Fruit fly (Drosophila melanogaster) whole organism, embryonic: ENCODE measurements around the gene CG9626.

ENCODE experiments used
- CG10267 ChIP-seq: fragments of 200-800 bp; sonication (Bioruptor generic); optimal IDR thresholded peaks from 2 replicates; lab custom pipeline; 2018; ENCODE audit warnings: missing biosample characterization, mild to moderate bottlenecking, missing genetic modification characterization, moderate library complexity
- CG10274 ChIP-seq: fragments of 200-800 bp; sonication (Bioruptor generic); optimal IDR thresholded peaks from 3 replicates; lab custom pipeline; 2017; ENCODE audit warnings: missing biosample characterization, mild to moderate bottlenecking, missing genetic modification characterization
- CG11723 ChIP-seq: fragments of 200-800 bp; sonication (Bioruptor generic); optimal IDR thresholded peaks from 2 replicates; lab custom pipeline; 2017; ENCODE audit warnings: missing biosample characterization, mild to moderate bottlenecking, missing genetic modification characterization
- CG13123 ChIP-seq: fragments of 200-800 bp; sonication (Bioruptor generic); optimal IDR thresholded peaks from 2 replicates; lab custom pipeline; 2016; ENCODE audit warnings: missing biosample characterization, missing genetic modification characterization
- CG14050 ChIP-seq: fragments of 200-800 bp; sonication (Bioruptor generic); IDR thresholded peaks from 3 replicates; pipeline ENCODE4 v1.3.6; 2022; ENCODE audit warnings: missing biosample characterization, missing genetic modification characterization
- CG15269 ChIP-seq: fragments of 200-800 bp; sonication (Bioruptor generic); optimal IDR thresholded peaks from 2 replicates; lab custom pipeline; 2018; ENCODE audit warnings: missing biosample characterization, mild to moderate bottlenecking, missing genetic modification characterization, moderate library complexity
- CG1647 ChIP-seq: fragments of 200-800 bp; sonication (Bioruptor generic); optimal IDR thresholded peaks from 3 replicates; lab custom pipeline; 2016; ENCODE audit warnings: missing biosample characterization, missing genetic modification characterization
- CG16779 ChIP-seq: fragments of 200-800 bp; sonication (Bioruptor generic); IDR thresholded peaks from 2 replicates; pipeline ENCODE4 v1.3.6; 2022; ENCODE audit warnings: missing biosample characterization, missing genetic modification characterization
- CG18619 ChIP-seq: fragments of 200-800 bp; sonication (Bioruptor generic); optimal IDR thresholded peaks from 3 replicates; lab custom pipeline; 2017; ENCODE audit warnings: missing biosample characterization, mild to moderate bottlenecking, missing genetic modification characterization
- CG2129 ChIP-seq: fragments of 200-800 bp; sonication (Bioruptor generic); IDR thresholded peaks from 2 replicates; pipeline ENCODE4 v1.3.6; 2022; ENCODE audit warnings: missing biosample characterization, missing genetic modification characterization; ENCODE audit not compliant: partially characterized antibody
- CG31224 ChIP-seq: fragments of 200-800 bp; sonication (Bioruptor generic); IDR thresholded peaks from 2 replicates; pipeline ENCODE4 v1.3.6; 2022; ENCODE audit warnings: missing biosample characterization, missing genetic modification characterization
- CG31365 ChIP-seq: fragments of 200-800 bp; sonication (Bioruptor generic); optimal IDR thresholded peaks from 2 replicates; lab custom pipeline; 2018; ENCODE audit warnings: missing biosample characterization, mild to moderate bottlenecking, missing genetic modification characterization
- CG3726 ChIP-seq: fragments of 200-800 bp; sonication (Bioruptor generic); IDR thresholded peaks from 3 replicates; pipeline ENCODE4, ENCODE4 v1.3.6; 2022; ENCODE audit warnings: missing biosample characterization, missing genetic modification characterization
- CG3847 ChIP-seq: fragments of 200-800 bp; sonication (Bioruptor generic); IDR thresholded peaks from 2 replicates; pipeline ENCODE4 v1.3.6; 2022; ENCODE audit warnings: missing biosample characterization, missing genetic modification characterization
- CG43689 ChIP-seq: fragments of 200-800 bp; sonication (Bioruptor generic); IDR thresholded peaks from 2 replicates; pipeline ENCODE4 v1.3.6; 2022; ENCODE audit warnings: missing biosample characterization, missing genetic modification characterization
- CG4707 ChIP-seq: fragments of 200-800 bp; sonication (Bioruptor generic); optimal IDR thresholded peaks from 2 replicates; lab custom pipeline; 2018; ENCODE audit warnings: missing biosample characterization, mild to moderate bottlenecking, missing genetic modification characterization, moderate library complexity
- CG4820 ChIP-seq: fragments of 200-800 bp; sonication (Bioruptor generic); optimal IDR thresholded peaks from 3 replicates; lab custom pipeline; 2016; ENCODE audit warnings: missing biosample characterization, missing genetic modification characterization
- CG6654 ChIP-seq: fragments of 200-800 bp; sonication (Bioruptor generic); optimal IDR thresholded peaks from 2 replicates; lab custom pipeline; 2017; ENCODE audit warnings: missing biosample characterization, mild to moderate bottlenecking, missing genetic modification characterization
- CG6765 ChIP-seq: fragments of 200-800 bp; sonication (Bioruptor generic); optimal IDR thresholded peaks from 3 replicates; lab custom pipeline; 2017; ENCODE audit warnings: missing biosample characterization, mild to moderate bottlenecking, missing genetic modification characterization
- CG8089 ChIP-seq: fragments of 200-800 bp; sonication (Bioruptor generic); optimal IDR thresholded peaks from 3 replicates; lab custom pipeline; 2016; ENCODE audit warnings: missing biosample characterization, missing genetic modification characterization
- CG8388 ChIP-seq: fragments of 200-800 bp; sonication (Bioruptor generic); optimal IDR thresholded peaks from 2 replicates; lab custom pipeline; 2019; ENCODE audit warnings: missing biosample characterization, mild to moderate bottlenecking, missing genetic modification characterization, moderate library complexity
- CG9609 ChIP-seq: fragments of 200-800 bp; sonication (Bioruptor generic); optimal IDR thresholded peaks from 3 replicates; lab custom pipeline; 2016; ENCODE audit warnings: missing biosample characterization, missing genetic modification characterization
- CG9932 ChIP-seq: fragments of 200-800 bp; sonication (Bioruptor generic); IDR thresholded peaks from 2 replicates; pipeline ENCODE4 v1.3.6; 2022; ENCODE audit warnings: missing biosample characterization, missing genetic modification characterization
- Doc3 ChIP-seq: fragments of 200-800 bp; sonication (Bioruptor generic); IDR thresholded peaks from 3 replicates; pipeline ENCODE4 v1.3.6; 2022; ENCODE audit warnings: missing biosample characterization, missing genetic modification characterization; ENCODE audit not compliant: partially characterized antibody
- Ets97D ChIP-seq: fragments of 200-800 bp; sonication (Bioruptor generic); optimal IDR thresholded peaks from 3 replicates; lab custom pipeline; 2016; ENCODE audit warnings: missing biosample characterization, missing genetic modification characterization
- Gug ChIP-seq: fragments of 200-800 bp; sonication (Bioruptor generic); IDR thresholded peaks from 4 replicates; pipeline ENCODE4 v1.3.6; 2022; ENCODE audit warnings: missing biosample characterization, missing genetic modification characterization
- Hr78 ChIP-seq, 2 experiments: fragments of 200-800 bp in 1 of 2; fragments of >200 bp in 1 of 2; sonication (Bioruptor generic) in 1 of 2; optimal IDR thresholded peaks; 2 replicates each; lab custom pipeline; 2017 to 2019; ENCODE audit warnings: missing biosample characterization in 2 of 2, missing genetic modification characterization in 2 of 2, mild to moderate bottlenecking in 1 of 2, moderate library complexity in 1 of 2
- Kr ChIP-seq: fragments of 200-800 bp; sonication (Bioruptor generic); optimal IDR thresholded peaks from 2 replicates; lab custom pipeline; 2017; ENCODE audit warnings: missing biosample characterization, mild to moderate bottlenecking, missing genetic modification characterization
- Pdp1 ChIP-seq, 2 experiments: fragments of 200-800 bp; sonication (Bioruptor generic); optimal IDR thresholded peaks; 3 replicates each; lab custom pipeline; 2016; ENCODE audit warnings: missing biosample characterization in 2 of 2, missing genetic modification characterization in 2 of 2, mild to moderate bottlenecking in 1 of 2, moderate library complexity in 1 of 2
- Ssrp ChIP-seq: fragments of 200-800 bp; sonication (Bioruptor generic); optimal IDR thresholded peaks from 2 replicates; lab custom pipeline; 2018; ENCODE audit warnings: missing biosample characterization, mild to moderate bottlenecking, missing genetic modification characterization, moderate library complexity
- Xrp1 ChIP-seq: fragments of 200-800 bp; sonication (Bioruptor generic); IDR thresholded peaks from 2 replicates; pipeline ENCODE4 v1.3.6; 2022; ENCODE audit warnings: missing biosample characterization, missing genetic modification characterization
- ara ChIP-seq: fragments of 200-800 bp; sonication (Bioruptor generic); IDR thresholded peaks from 2 replicates; pipeline ENCODE4 v1.3.6; 2022; ENCODE audit warnings: missing biosample characterization, missing genetic modification characterization
- bigmax ChIP-seq: fragments of 200-800 bp; sonication (Bioruptor generic); optimal IDR thresholded peaks from 2 replicates; lab custom pipeline; 2018; ENCODE audit warnings: missing biosample characterization, mild to moderate bottlenecking, missing genetic modification characterization
- cad ChIP-seq: fragments of >200 bp; optimal IDR thresholded peaks from 2 replicates; lab custom pipeline; 2017; ENCODE audit warnings: missing biosample characterization, missing genetic modification characterization
- cato ChIP-seq: fragments of 200-800 bp; sonication (Bioruptor generic); optimal IDR thresholded peaks from 2 replicates; lab custom pipeline; 2016; ENCODE audit warnings: missing biosample characterization, missing genetic modification characterization, borderline replicate concordance
- cg ChIP-seq: fragments of 200-800 bp; sonication (Bioruptor generic); optimal IDR thresholded peaks from 3 replicates; lab custom pipeline; 2019; ENCODE audit warnings: missing biosample characterization, mild to moderate bottlenecking, missing genetic modification characterization, moderate library complexity
- crc ChIP-seq: fragments of 200-800 bp; sonication (Bioruptor generic); optimal IDR thresholded peaks from 2 replicates; lab custom pipeline; 2016; ENCODE audit warnings: missing biosample characterization, missing genetic modification characterization
- dmrt99B ChIP-seq: fragments of 200-800 bp; sonication (Bioruptor generic); optimal IDR thresholded peaks from 2 replicates; lab custom pipeline; 2018; ENCODE audit warnings: missing biosample characterization, mild to moderate bottlenecking, missing genetic modification characterization, moderate library complexity
- insv ChIP-seq, 2 experiments: fragments of 200-800 bp; sonication (Bioruptor generic); optimal IDR thresholded peaks; 3 replicates each; lab custom pipeline; 2016 to 2018; ENCODE audit warnings: missing biosample characterization in 2 of 2, missing genetic modification characterization in 2 of 2
- jumu ChIP-seq: fragments of 200-800 bp; sonication (Bioruptor generic); optimal IDR thresholded peaks from 3 replicates; lab custom pipeline; 2016; ENCODE audit warnings: missing biosample characterization, missing genetic modification characterization
- lilli ChIP-seq: fragments of 200-800 bp; sonication (Bioruptor generic); optimal IDR thresholded peaks from 3 replicates; lab custom pipeline; 2016; ENCODE audit warnings: missing biosample characterization, missing genetic modification characterization
- luna ChIP-seq: fragments of 200-800 bp; sonication (Bioruptor generic); optimal IDR thresholded peaks from 2 replicates; lab custom pipeline; 2016; ENCODE audit warnings: missing biosample characterization, missing genetic modification characterization
- p53 ChIP-seq: fragments of 200-800 bp; sonication (Bioruptor generic); optimal IDR thresholded peaks from 2 replicates; lab custom pipeline; 2016; ENCODE audit warnings: missing biosample characterization, missing genetic modification characterization
- pan ChIP-seq, 4 experiments: fragments of >200 bp in 3 of 4; fragments of 200-800 bp in 1 of 4; sonication (Bioruptor generic) in 1 of 4; optimal IDR thresholded peaks in 3 of 4; IDR thresholded peaks in 1 of 4; 2 replicates each; pipeline versions ENCODE4 v1.3.6 to Lab custom; 2017 to 2022; ENCODE audit warnings: missing biosample characterization in 2 of 4, missing genetic modification characterization in 2 of 4, mixed read lengths in 1 of 4
- psq ChIP-seq: fragments of 200-800 bp; sonication (Bioruptor generic); optimal IDR thresholded peaks from 2 replicates; lab custom pipeline; 2017; ENCODE audit warnings: missing biosample characterization, missing genetic modification characterization
- repo ChIP-seq: fragments of 200-800 bp; sonication (Bioruptor generic); optimal IDR thresholded peaks from 2 replicates; lab custom pipeline; 2016; ENCODE audit warnings: missing biosample characterization, missing genetic modification characterization
- sob ChIP-seq: fragments of 200-800 bp; sonication (Bioruptor generic); IDR thresholded peaks from 2 replicates; pipeline ENCODE4 v1.3.6; 2022; ENCODE audit warnings: missing biosample characterization, missing genetic modification characterization
- ssp ChIP-seq: fragments of 200-800 bp; sonication (Bioruptor generic); IDR thresholded peaks from 2 replicates; pipeline ENCODE4 v1.3.6; 2022; ENCODE audit warnings: missing biosample characterization, missing genetic modification characterization
- stwl ChIP-seq: fragments of 200-800 bp; sonication (Bioruptor generic); optimal IDR thresholded peaks from 3 replicates; lab custom pipeline; 2018; ENCODE audit warnings: missing biosample characterization, mild to moderate bottlenecking, missing genetic modification characterization, moderate library complexity
- zen ChIP-seq: fragments of 200-800 bp; sonication (Bioruptor generic); optimal IDR thresholded peaks from 3 replicates; lab custom pipeline; 2018; ENCODE audit warnings: missing biosample characterization, mild to moderate bottlenecking, missing genetic modification characterization, moderate library complexity

Gene CG9626

dm6 chr3R:8349449-8350115, 48.8 kb upstream of the CG9626 start, which contains the start of gene Atg13 (continued):
- peak; percentile 36 for TF ChIP-seq zen (tag; lab: Kevin White, UChicago)
- TF ChIP-seq CG2129 (GFP tag; lab: Robert Waterston, UW): peak; percentile 48
- TF ChIP-seq ssp (GFP tag; lab: Robert Waterston, UW): peak; percentile 94
- no peak for TF ChIP-seq jumu (GFP tag; lab: Kevin White, UChicago)
- peak; percentile 27 for TF ChIP-seq lilli
- TF ChIP-seq Ssrp (tag; lab: Kevin White, UChicago): peak; percentile 33
- TF ChIP-seq bigmax (GFP tag; lab: Kevin White, UChicago): no peak
- peak; percentile 25 for TF ChIP-seq stwl (tag; lab: Kevin White, UChicago)
- no peak for TF ChIP-seq ara (GFP tag; lab: Robert Waterston, UW)
- TF ChIP-seq luna (GFP tag; lab: Kevin White, UChicago): no peak
- no peak for TF ChIP-seq CG18619
- no peak for TF ChIP-seq CG31224 (GFP tag; lab: Robert Waterston, UW)
- TF ChIP-seq CG43689 (GFP tag; lab: Robert Waterston, UW): no peak
- TF ChIP-seq CG9932 (GFP tag; lab: Robert Waterston, UW): peak; percentile 18; the same call in 1 of the 2 replicates
- TF ChIP-seq CG3726 (GFP tag; lab: Robert Waterston, UW): no peak
- TF ChIP-seq Ets97D (GFP tag; lab: Kevin White, UChicago): peak; percentile 44
- TF ChIP-seq CG6654 (GFP tag; lab: Kevin White, UChicago): no peak
- no peak for TF ChIP-seq CG14050 (GFP tag; lab: Robert Waterston, UW)
- no peak for TF ChIP-seq CG4707 (GFP tag; lab: Kevin White, UChicago)
- no peak for TF ChIP-seq repo
- TF ChIP-seq crc: no peak
- peak; percentile 8 for TF ChIP-seq CG9609 (GFP tag; lab: Kevin White, UChicago)
- TF ChIP-seq CG16779 (GFP tag; lab: Robert Waterston, UW): no peak
- no peak for TF ChIP-seq CG6765
- TF ChIP-seq CG13123: no peak
- TF ChIP-seq Gug (GFP tag; lab: Robert Waterston, UW): no peak; the same call in 3 of the 4 replicates
- TF ChIP-seq CG10274 (GFP tag; lab: Kevin White, UChicago): no peak
- no peak for TF ChIP-seq CG3847 (GFP tag; lab: Robert Waterston, UW)
- no peak for TF ChIP-seq CG4820 (GFP tag; lab: Kevin White, UChicago)
- TF ChIP-seq CG11723 (GFP tag; lab: Kevin White, UChicago): no peak
- TF ChIP-seq CG15269 (tag; lab: Kevin White, UChicago): no peak
- TF ChIP-seq cg (GFP tag; lab: Kevin White, UChicago): no peak
- no peak for TF ChIP-seq sob (GFP tag; lab: Robert Waterston, UW)
- no peak for TF ChIP-seq psq (GFP tag; lab: Kevin White, UChicago)
- no peak for TF ChIP-seq insv (GFP tag; optimal IDR thresholded peaks at IDR 0.05; lab: Kevin White, UChicago)
- TF ChIP-seq Kr (GFP tag; lab: Kevin White, UChicago): no peak
- no peak for TF ChIP-seq cad
- TF ChIP-seq CG1647 (GFP tag; lab: Kevin White, UChicago): no peak
- no peak for TF ChIP-seq CG8388 (GFP tag; lab: Kevin White, UChicago)
- no peak for TF ChIP-seq cato (GFP tag; lab: Kevin White, UChicago)
- TF ChIP-seq dmrt99B (tag; lab: Kevin White, UChicago): no peak
- no peak for TF ChIP-seq p53 (GFP tag; lab: Kevin White, UChicago)
- no peak for TF ChIP-seq CG31365 (tag; lab: Kevin White, UChicago)
- TF ChIP-seq Doc3 (GFP tag; lab: Robert Waterston, UW): peak; percentile 42; the same call in 1 of the 3 replicates
- TF ChIP-seq pan (optimal IDR thresholded peaks at IDR 0.05; lab: Kevin White, UChicago): no peak
- no peak for TF ChIP-seq pan (GFP tag; optimal IDR thresholded peaks at IDR 0.05 in 1 of 2, IDR thresholded peaks at IDR 0.05 in 1 of 2)
- TF ChIP-seq CG8089 (GFP tag; lab: Kevin White, UChicago): no peak
- no peak for TF ChIP-seq Hr78 (GFP tag; optimal IDR thresholded peaks at IDR 0.05; lab: Kevin White, UChicago)
- TF ChIP-seq Xrp1 (GFP tag; lab: Robert Waterston, UW): no peak
- TF ChIP-seq CG10267 (tag; lab: Kevin White, UChicago): peak; percentile 36
- TF ChIP-seq Pdp1 (GFP tag; optimal IDR thresholded peaks at IDR 0.05; lab: Kevin White, UChicago): peak in 1 of 2 experiments; percentile 9
